Worm (Caenorhabditis elegans) whole organism, L1 larva: Measurements from ENCODE around the gene zip-3.

Experiments used
- F16B12.6 ChIP-seq: fragments of 150-350 bp; optimal IDR thresholded peaks from 2 replicates; lab custom pipeline; 2014; ENCODE audit warnings: missing biosample characterization, missing genetic modification characterization
- aha-1 ChIP-seq: fragments of 150-350 bp; optimal IDR thresholded peaks from 2 replicates; lab custom pipeline; 2014; ENCODE audit warnings: missing biosample characterization, missing genetic modification characterization
- blmp-1 ChIP-seq: fragments of 150-350 bp; optimal IDR thresholded peaks from 2 replicates; lab custom pipeline; 2014; ENCODE audit warnings: missing biosample characterization, missing genetic modification characterization
- ceh-63 ChIP-seq: fragments of 200-800 bp; sonication (Bioruptor generic); optimal IDR thresholded peaks from 2 replicates; lab custom pipeline; 2018; ENCODE audit warnings: mild to moderate bottlenecking, missing genetic modification characterization, missing compliant biosample characterization
- ceh-8 ChIP-seq: fragments of 200-800 bp; sonication (Bioruptor generic); optimal IDR thresholded peaks from 2 replicates; lab custom pipeline; 2018; ENCODE audit warnings: mild to moderate bottlenecking, missing genetic modification characterization, moderate library complexity, missing compliant biosample characterization
- dpl-1 ChIP-seq, 3 experiments: fragments of 150-350 bp in 2 of 3; sonication (generic microtip) in 1 of 3; optimal IDR thresholded peaks; 2 replicates each; lab custom pipeline; 2014 to 2017; ENCODE audit warnings: missing biosample characterization in 3 of 3, missing genetic modification characterization in 3 of 3, missing genetic modification reagents in 3 of 3
- dsc-1 ChIP-seq: sonication (generic microtip); optimal IDR thresholded peaks from 2 replicates; lab custom pipeline; 2016; ENCODE audit warnings: mild to moderate bottlenecking, missing genetic modification characterization, missing compliant biosample characterization
- efl-1 ChIP-seq, 4 experiments: fragments of 150-350 bp; optimal IDR thresholded peaks in 3 of 4; peaks in 1 of 4; 1 replicate in 1 of 4; 2 replicates in 3 of 4; lab custom pipeline; 2014; ENCODE audit warnings: missing biosample characterization in 2 of 4, missing genetic modification characterization in 2 of 4, missing genetic modification reagents in 2 of 4
- efl-3 ChIP-seq: fragments of 200-800 bp; sonication (Bioruptor generic); optimal IDR thresholded peaks from 2 replicates; lab custom pipeline; 2018; ENCODE audit warnings: mild to moderate bottlenecking, missing genetic modification characterization, missing compliant biosample characterization
- egl-13 ChIP-seq: sonication (generic microtip); optimal IDR thresholded peaks from 2 replicates; lab custom pipeline; 2016; ENCODE audit warnings: missing genotype, missing genetic modification reagents, missing genetic modification characterization, missing compliant biosample characterization
- egl-27 ChIP-seq, 2 experiments: fragments of 150-350 bp in 1 of 2; sonication (generic microtip); optimal IDR thresholded peaks; 3 replicates each; lab custom pipeline; 2017 to 2018; ENCODE audit warnings: missing biosample characterization in 2 of 2, missing genetic modification characterization in 2 of 2, missing genetic modification reagents in 2 of 2
- elt-3 ChIP-seq, 6 experiments: fragments of 150-350 bp in 1 of 6; sonication (generic microtip); optimal IDR thresholded peaks; 2 replicates each; lab custom pipeline; 2017 to 2018; ENCODE audit warnings: missing biosample characterization in 6 of 6, missing genetic modification characterization in 6 of 6, inconsistent platforms in 1 of 6
- fkh-10 ChIP-seq: sonication (generic microtip); optimal IDR thresholded peaks from 2 replicates; lab custom pipeline; 2017; ENCODE audit warnings: missing biosample characterization, missing genetic modification reagents, missing genetic modification characterization
- fkh-8 ChIP-seq: sonication (generic microtip); optimal IDR thresholded peaks from 2 replicates; lab custom pipeline; 2016; ENCODE audit warnings: mild to moderate bottlenecking, missing genetic modification characterization, missing compliant biosample characterization
- fos-1 ChIP-seq: fragments of 150-350 bp; optimal IDR thresholded peaks from 2 replicates; lab custom pipeline; 2014; ENCODE audit warnings: missing biosample characterization, missing genetic modification characterization
- isw-1 ChIP-seq: fragments of 200-800 bp; sonication (Bioruptor generic); IDR thresholded peaks from 2 replicates; pipeline ENCODE4 v1.3.6; 2022; ENCODE audit warnings: missing genetic modification characterization, missing compliant biosample characterization
- lin-13 ChIP-seq: fragments of 150-350 bp; optimal IDR thresholded peaks from 2 replicates; lab custom pipeline; 2014; ENCODE audit warnings: missing biosample characterization, missing genetic modification reagents, missing genetic modification characterization
- lin-35 ChIP-seq, 2 experiments: fragments of 150-350 bp; optimal IDR thresholded peaks; 2 replicates each; lab custom pipeline; 2014; ENCODE audit warnings: missing biosample characterization in 2 of 2, missing genetic modification characterization in 2 of 2, missing genetic modification reagents in 2 of 2
- lsy-2 ChIP-seq, 2 experiments: fragments of 150-350 bp; optimal IDR thresholded peaks; 2 replicates each; lab custom pipeline; 2014; ENCODE audit warnings: missing biosample characterization in 2 of 2, missing genetic modification characterization in 2 of 2
- mdl-1 ChIP-seq, 2 experiments: fragments of 150-350 bp; optimal IDR thresholded peaks; 2 replicates each; lab custom pipeline; 2014 to 2017; ENCODE audit warnings: missing biosample characterization in 2 of 2, missing genetic modification characterization in 2 of 2, inconsistent platforms in 1 of 2
- mep-1 ChIP-seq: fragments of 150-350 bp; optimal IDR thresholded peaks from 2 replicates; lab custom pipeline; 2014; ENCODE audit warnings: missing biosample characterization, missing genetic modification characterization
- nhr-11 ChIP-seq: fragments of 150-350 bp; optimal IDR thresholded peaks from 2 replicates; lab custom pipeline; 2014; ENCODE audit warnings: missing biosample characterization, missing genetic modification characterization
- nhr-12 ChIP-seq: sonication (generic microtip); optimal IDR thresholded peaks from 2 replicates; lab custom pipeline; 2017; ENCODE audit warnings: missing biosample characterization, missing genetic modification characterization
- nhr-19 ChIP-seq: fragments of 200-800 bp; sonication (Bioruptor generic); conservative IDR thresholded peaks from 2 replicates; pipeline ENCODE4 v1.3.6; 2022; ENCODE audit warnings: missing genetic modification characterization, missing compliant biosample characterization
- nhr-20 ChIP-seq: sonication (generic microtip); optimal IDR thresholded peaks from 2 replicates; lab custom pipeline; 2016; ENCODE audit warnings: mild to moderate bottlenecking, missing genetic modification characterization, missing compliant biosample characterization
- nhr-47 ChIP-seq: sonication (generic microtip); optimal IDR thresholded peaks from 2 replicates; lab custom pipeline; 2016; ENCODE audit warnings: mild to moderate bottlenecking, missing genetic modification characterization, moderate library complexity, missing compliant biosample characterization
- nhr-76 ChIP-seq: sonication (generic microtip); optimal IDR thresholded peaks from 2 replicates; lab custom pipeline; 2017; ENCODE audit warnings: missing biosample characterization, missing genetic modification characterization
- nhr-77 ChIP-seq: fragments of 150-350 bp; optimal IDR thresholded peaks from 2 replicates; lab custom pipeline; 2014; ENCODE audit warnings: missing biosample characterization, missing genetic modification characterization
- pax-3 ChIP-seq: fragments of 200-800 bp; sonication (Bioruptor generic); optimal IDR thresholded peaks from 2 replicates; lab custom pipeline; 2018; ENCODE audit warnings: mild to moderate bottlenecking, missing genetic modification characterization, moderate library complexity, missing compliant biosample characterization
- pqm-1 ChIP-seq: sonication (generic microtip); optimal IDR thresholded peaks from 3 replicates; lab custom pipeline; 2017; ENCODE audit warnings: missing biosample characterization, missing genetic modification characterization
- rnt-1 ChIP-seq: sonication (generic microtip); optimal IDR thresholded peaks from 2 replicates; lab custom pipeline; 2016; ENCODE audit warnings: mild to moderate bottlenecking, missing genetic modification characterization, moderate library complexity, missing compliant biosample characterization
- skn-1 ChIP-seq: fragments of 150-350 bp; optimal IDR thresholded peaks from 2 replicates; lab custom pipeline; 2014; ENCODE audit warnings: missing biosample characterization, missing genetic modification characterization
- snu-23 ChIP-seq: sonication (generic microtip); optimal IDR thresholded peaks from 2 replicates; lab custom pipeline; 2016; ENCODE audit warnings: missing genetic modification characterization, missing compliant biosample characterization
- sox-4 ChIP-seq: sonication (generic microtip); optimal IDR thresholded peaks from 2 replicates; lab custom pipeline; 2016; ENCODE audit warnings: missing genetic modification characterization, missing compliant biosample characterization
- sptf-1 ChIP-seq: fragments of 150-350 bp; optimal IDR thresholded peaks from 2 replicates; lab custom pipeline; 2014; ENCODE audit warnings: missing biosample characterization, missing genetic modification characterization
- sup-37 ChIP-seq: fragments of 200-800 bp; sonication (Bioruptor generic); optimal IDR thresholded peaks from 2 replicates; lab custom pipeline; 2018; ENCODE audit warnings: mild to moderate bottlenecking, missing genetic modification characterization, missing compliant biosample characterization
- swsn-7 ChIP-seq: sonication (generic microtip); optimal IDR thresholded peaks from 2 replicates; lab custom pipeline; 2016; ENCODE audit warnings: missing genetic modification characterization, missing compliant biosample characterization
- unc-130 ChIP-seq: fragments of 150-350 bp; optimal IDR thresholded peaks from 2 replicates; lab custom pipeline; 2017; ENCODE audit warnings: missing biosample characterization, missing genetic modification characterization, inconsistent platforms
- unc-62 ChIP-seq: fragments of 150-350 bp; optimal IDR thresholded peaks from 2 replicates; lab custom pipeline; 2014; ENCODE audit warnings: missing biosample characterization, missing genetic modification reagents, missing genetic modification characterization
- unc-86 ChIP-seq: sonication (generic microtip); optimal IDR thresholded peaks from 2 replicates; lab custom pipeline; 2016; ENCODE audit warnings: missing genetic modification characterization, missing compliant biosample characterization
- unc-98 ChIP-seq: fragments of 200-800 bp; sonication (Bioruptor generic); IDR thresholded peaks from 2 replicates; pipeline ENCODE4 v1.3.6; 2022; ENCODE audit warnings: missing genetic modification characterization, missing compliant biosample characterization
- zip-4 ChIP-seq: fragments of 200-800 bp; sonication (Bioruptor generic); optimal IDR thresholded peaks from 2 replicates; lab custom pipeline; 2018; ENCODE audit warnings: mild to moderate bottlenecking, missing genetic modification characterization, moderate library complexity, missing compliant biosample characterization
- ztf-11 ChIP-seq, 2 experiments: sonication (generic microtip); optimal IDR thresholded peaks; 2 replicates each; lab custom pipeline; 2016 to 2017; ENCODE audit warnings: missing genetic modification characterization in 2 of 2, missing biosample characterization in 1 of 2, missing compliant biosample characterization in 1 of 2
- ztf-4 ChIP-seq: fragments of 150-350 bp; optimal IDR thresholded peaks from 2 replicates; lab custom pipeline; 2014; ENCODE audit warnings: missing biosample characterization, missing genetic modification characterization

The zip-3 gene

ce11 chrII:13973514-13973913, 16.3 kb upstream of the zip-3 start, which contains the start of gene Y39G8B.1:
Gene Y39G8B.1 (minus strand): TSS chrII:13973812.
- TF ChIP-seq lsy-2 (tag; optimal IDR thresholded peaks at IDR 0.05; lab: Kevin White, UChicago) (peak in 1 of 2 experiments; percentile 7), skn-1 (tag; lab: Kevin White, UChicago) (peak; percentile 1), F16B12.6 (tag; lab: Kevin White, UChicago) (peak; percentile 35), mep-1 (tag; lab: Kevin White, UChicago) (peak; percentile 47), egl-27 (tag; optimal IDR thresholded peaks at IDR 0.05; lab: Kevin White, UChicago) (no peak), isw-1 (GFP tag; lab: Robert Waterston, UW) (no peak), lin-35 (GFP tag; optimal IDR thresholded peaks at IDR 0.05; lab: Kevin White, UChicago) (peak in 1 of 2 experiments; percentile 33), blmp-1 (peak; percentile 58), dpl-1 (GFP tag; optimal IDR thresholded peaks at IDR 0.05; lab: Kevin White, UChicago) (peak in 1 of 3 experiments; percentile 9)

DNA sequence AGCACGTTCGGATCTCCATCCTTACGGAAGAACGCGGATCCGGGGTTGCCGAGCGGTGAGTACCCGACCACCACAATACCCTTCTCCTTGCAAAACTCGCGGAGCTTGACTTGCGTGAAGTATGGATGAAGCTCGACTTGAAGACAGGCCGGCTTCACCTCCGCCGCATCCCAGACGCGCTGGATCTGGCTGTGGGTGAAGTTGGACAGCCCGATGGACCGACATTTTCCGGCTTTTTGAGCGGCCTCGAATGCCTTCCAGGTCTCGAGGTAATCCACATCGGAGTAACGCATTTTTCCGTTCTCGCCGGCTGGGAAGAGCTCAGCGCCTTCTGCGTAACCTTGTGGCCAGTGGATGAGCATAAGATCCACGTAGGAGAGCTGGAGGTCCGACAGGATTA, 14.9 kb upstream of the zip-3 start:
- TF ChIP-seq ztf-4: no peak
- no peak for TF ChIP-seq ceh-63
- no peak for TF ChIP-seq unc-98 (GFP tag; lab: Robert Waterston, UW)
- TF ChIP-seq F16B12.6 (tag; lab: Kevin White, UChicago): no peak
- TF ChIP-seq sox-4 (tag; lab: Kevin White, UChicago): no peak
- TF ChIP-seq efl-3 (GFP tag; lab: Kevin White, UChicago): no peak
- TF ChIP-seq nhr-19 (GFP tag; lab: Robert Waterston, UW): no peak
- no peak for TF ChIP-seq elt-3 (tag; optimal IDR thresholded peaks at IDR 0.05; lab: Kevin White, UChicago)

DNA sequence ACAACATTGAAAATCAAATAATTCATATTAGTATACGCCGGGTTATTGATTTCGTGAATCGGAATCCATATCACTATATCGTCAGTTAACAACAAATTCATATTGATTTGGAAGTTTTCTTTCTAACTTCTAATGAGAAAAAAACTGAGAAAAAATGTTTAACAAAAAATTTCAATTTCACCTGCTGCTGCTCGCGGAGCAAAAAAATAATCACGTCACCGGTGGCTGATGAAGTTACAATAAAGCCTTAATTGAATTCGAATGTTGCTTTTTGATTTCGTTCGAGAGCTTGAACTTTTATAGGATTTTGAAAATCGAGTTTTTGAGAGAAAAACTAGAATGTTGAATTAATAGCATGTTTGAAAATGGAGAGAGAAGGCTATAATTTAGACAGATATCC, 11.7 kb upstream of the zip-3 start, which contains the start of gene sre-43:
Gene sre-43 (minus strand): TSS at position 101 of the 400 bp plus-strand sequence.
- no peak for TF ChIP-seq nhr-77 (tag; lab: Kevin White, UChicago)
- TF ChIP-seq efl-1 (optimal IDR thresholded peaks at IDR 0.05; lab: Kevin White, UChicago): no peak
- peak in 1 of 2 experiments; percentile 48 for TF ChIP-seq efl-1 (GFP tag; optimal IDR thresholded peaks at IDR 0.05 in 1 of 2; lab: Kevin White, UChicago)
- no peak for TF ChIP-seq nhr-12

DNA sequence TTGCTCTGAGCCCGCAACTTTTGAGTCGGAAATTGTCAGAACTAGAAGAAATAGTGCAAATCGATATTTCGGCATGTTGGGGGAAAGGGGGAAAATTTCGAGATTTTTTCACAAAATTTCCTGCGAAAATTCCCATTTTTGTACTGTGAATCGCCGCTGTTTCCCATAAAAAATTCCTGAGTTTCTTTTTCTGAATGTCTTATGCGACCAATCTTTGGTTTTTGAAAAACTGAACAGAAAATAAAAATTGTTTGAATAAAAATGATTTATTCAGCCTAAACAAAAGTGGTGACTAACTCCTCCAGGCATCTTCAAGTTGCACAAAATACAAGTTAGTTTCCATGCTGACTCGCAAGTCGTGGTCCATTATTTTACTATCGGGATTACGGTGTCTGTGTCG, 9.0 kb upstream of the zip-3 start, which contains the start of gene W07G1.7:
Gene W07G1.7 (minus strand): TSS at position 101 of the 400 bp plus-strand sequence.
- TF ChIP-seq ceh-8 (GFP tag; lab: Kevin White, UChicago) (no peak), efl-1 (optimal IDR thresholded peaks at IDR 0.05; lab: Kevin White, UChicago) (no peak), efl-1 (GFP tag; optimal IDR thresholded peaks at IDR 0.05 in 1 of 2; lab: Kevin White, UChicago) (no peak), unc-86 (no peak), ztf-11 (tag; optimal IDR thresholded peaks at IDR 0.05; lab: Kevin White, UChicago) (no peak), egl-13 (tag; lab: Kevin White, UChicago) (no peak), unc-98 (GFP tag; lab: Robert Waterston, UW) (no peak), sox-4 (tag; lab: Kevin White, UChicago) (no peak), zip-4 (no peak)

DNA sequence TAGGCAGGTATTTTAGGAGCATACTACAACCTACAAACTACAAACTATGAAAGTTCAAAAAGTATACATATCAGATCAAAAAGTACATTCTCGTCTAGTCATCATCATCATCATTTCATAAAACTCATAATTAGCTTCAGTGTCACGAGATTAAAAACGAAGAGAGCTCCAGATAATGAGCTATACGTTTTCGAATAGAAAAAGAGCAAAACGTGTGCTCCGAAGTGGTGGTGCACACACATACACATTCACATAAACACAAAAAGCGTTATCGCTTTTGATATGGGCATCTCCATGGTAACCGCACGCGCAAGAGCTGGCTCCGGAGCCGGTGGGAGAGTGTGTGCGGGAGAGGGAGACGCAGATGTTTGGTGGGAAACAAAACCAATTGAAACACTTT, 7.1 kb upstream of the zip-3 start:
- TF ChIP-seq sptf-1 (tag; lab: Kevin White, UChicago): no peak
- TF ChIP-seq nhr-76: no peak
- no peak for TF ChIP-seq snu-23
- TF ChIP-seq unc-62 (GFP tag; lab: Kevin White, UChicago): no peak
- TF ChIP-seq rnt-1 (tag; lab: Kevin White, UChicago): no peak
- TF ChIP-seq pqm-1 (tag; lab: Kevin White, UChicago): no peak
- no peak for TF ChIP-seq nhr-19 (GFP tag; lab: Robert Waterston, UW)
- no peak for TF ChIP-seq ztf-4
- peak; percentile 87 for TF ChIP-seq fkh-8
- TF ChIP-seq nhr-11: no peak
- TF ChIP-seq lin-13: no peak
- no peak for TF ChIP-seq F16B12.6 (tag; lab: Kevin White, UChicago)
- TF ChIP-seq aha-1 (tag; lab: Kevin White, UChicago): no peak
- no peak for TF ChIP-seq mdl-1 (tag; optimal IDR thresholded peaks at IDR 0.05; lab: Kevin White, UChicago)
- peak; percentile 26 for TF ChIP-seq nhr-47 (tag; lab: Kevin White, UChicago)
- TF ChIP-seq fos-1 (tag; lab: Kevin White, UChicago): no peak
- TF ChIP-seq unc-130 (tag; lab: Kevin White, UChicago): no peak
- TF ChIP-seq ceh-8 (GFP tag; lab: Kevin White, UChicago): peak; percentile 17
- peak; percentile 67 for TF ChIP-seq dsc-1 (tag; lab: Kevin White, UChicago)
- TF ChIP-seq sup-37 (GFP tag; lab: Kevin White, UChicago): no peak
- peak; percentile 15 for TF ChIP-seq fkh-10 (GFP tag; lab: Kevin White, UChicago)
- no peak for TF ChIP-seq unc-86
- TF ChIP-seq pax-3 (tag; lab: Kevin White, UChicago): no peak
- peak; percentile 2 for TF ChIP-seq nhr-20
- peak; percentile 7 for TF ChIP-seq swsn-7
